Fruit fly (Drosophila melanogaster) whole organism, adult: ENCODE data around the gene insv.

Experiments used
- CG11617 ChIP-seq: fragments of 200-800 bp; sonication (Bioruptor generic); optimal IDR thresholded peaks from 2 replicates; lab custom pipeline; 2017; ENCODE audit warnings: mild to moderate bottlenecking, missing biosample characterization, missing genetic modification reagents, missing genetic modification characterization
- CG12768 ChIP-seq: fragments of 200-800 bp; sonication (Bioruptor generic); optimal IDR thresholded peaks from 2 replicates; lab custom pipeline; 2017; ENCODE audit warnings: missing biosample characterization, missing genetic modification characterization, mild to moderate bottlenecking, moderate library complexity, missing genetic modification reagents
- CG14711 ChIP-seq: fragments of 200-800 bp; sonication (Bioruptor generic); optimal IDR thresholded peaks from 2 replicates; lab custom pipeline; 2018; ENCODE audit warnings: missing biosample characterization, mild to moderate bottlenecking, missing genetic modification characterization, moderate library complexity
- CG1620 ChIP-seq: fragments of 200-800 bp; sonication (Bioruptor generic); optimal IDR thresholded peaks from 2 replicates; lab custom pipeline; 2016; ENCODE audit warnings: missing biosample characterization, missing genetic modification characterization
- CG33017 ChIP-seq: fragments of 200-800 bp; sonication (Bioruptor generic); optimal IDR thresholded peaks from 2 replicates; lab custom pipeline; 2018; ENCODE audit warnings: missing biosample characterization, mild to moderate bottlenecking, missing genetic modification characterization, moderate library complexity
- CG5204 ChIP-seq: fragments of 200-800 bp; sonication (Bioruptor generic); optimal IDR thresholded peaks from 2 replicates; lab custom pipeline; 2016; ENCODE audit warnings: missing biosample characterization, missing genetic modification characterization
- CG7045 ChIP-seq: fragments of 200-800 bp; sonication (Bioruptor generic); optimal IDR thresholded peaks from 2 replicates; lab custom pipeline; 2017; ENCODE audit warnings: missing biosample characterization, mild to moderate bottlenecking, missing genetic modification characterization
- CG7101 ChIP-seq: fragments of 200-800 bp; sonication (Bioruptor generic); optimal IDR thresholded peaks from 2 replicates; lab custom pipeline; 2018; ENCODE audit warnings: missing biosample characterization, mild to moderate bottlenecking, missing genetic modification characterization, moderate library complexity
- Clk ChIP-seq: fragments of 200-800 bp; sonication (Bioruptor generic); optimal IDR thresholded peaks from 2 replicates; lab custom pipeline; 2017; ENCODE audit warnings: missing biosample characterization, missing genetic modification characterization
- Crg-1 ChIP-seq: fragments of 200-800 bp; sonication (Bioruptor generic); optimal IDR thresholded peaks from 2 replicates; lab custom pipeline; 2016; ENCODE audit warnings: missing biosample characterization, missing genetic modification characterization
- Hr96 ChIP-seq: fragments of 200-800 bp; sonication (Bioruptor generic); optimal IDR thresholded peaks from 2 replicates; lab custom pipeline; 2016; ENCODE audit warnings: missing biosample characterization, missing genetic modification characterization
- Mnt ChIP-seq: fragments of 200-800 bp; sonication (Bioruptor generic); optimal IDR thresholded peaks from 2 replicates; lab custom pipeline; 2016; ENCODE audit warnings: missing biosample characterization, mild to moderate bottlenecking, missing genetic modification characterization
- bab1 ChIP-seq: fragments of 200-800 bp; sonication (Bioruptor generic); optimal IDR thresholded peaks from 3 replicates; lab custom pipeline; 2019; ENCODE audit warnings: missing biosample characterization, mild to moderate bottlenecking, missing genetic modification characterization, moderate library complexity
- cic ChIP-seq: fragments of 200-800 bp; sonication (Bioruptor generic); optimal IDR thresholded peaks from 2 replicates; lab custom pipeline; 2017; ENCODE audit warnings: missing biosample characterization, mild to moderate bottlenecking, missing genetic modification characterization, moderate library complexity
- cnc ChIP-seq, 2 experiments: fragments of >200 bp; optimal IDR thresholded peaks; 2 replicates each; lab custom pipeline; 2017
- kay ChIP-seq: fragments of 200-800 bp; sonication (Bioruptor generic); peaks from one replicate; lab custom pipeline; 2016; ENCODE audit warnings: missing biosample characterization, missing genetic modification characterization, borderline replicate concordance
- ovo ChIP-seq: fragments of 200-800 bp; sonication (Bioruptor generic); optimal IDR thresholded peaks from 2 replicates; lab custom pipeline; 2016; ENCODE audit warnings: missing biosample characterization, missing genetic modification characterization
- pad ChIP-seq: fragments of 200-800 bp; sonication (Bioruptor generic); optimal IDR thresholded peaks from 3 replicates; lab custom pipeline; 2017; ENCODE audit warnings: missing biosample characterization, missing genetic modification characterization, mild to moderate bottlenecking, moderate library complexity, missing genetic modification reagents
- tj ChIP-seq: fragments of 200-800 bp; sonication (Bioruptor generic); optimal IDR thresholded peaks from 3 replicates; lab custom pipeline; 2017; ENCODE audit warnings: missing biosample characterization, mild to moderate bottlenecking, missing genetic modification characterization, moderate library complexity
- toe ChIP-seq: fragments of 200-800 bp; sonication (Bioruptor generic); optimal IDR thresholded peaks from 2 replicates; lab custom pipeline; 2016; ENCODE audit warnings: missing biosample characterization, missing genetic modification characterization

Gene insv

DNA sequence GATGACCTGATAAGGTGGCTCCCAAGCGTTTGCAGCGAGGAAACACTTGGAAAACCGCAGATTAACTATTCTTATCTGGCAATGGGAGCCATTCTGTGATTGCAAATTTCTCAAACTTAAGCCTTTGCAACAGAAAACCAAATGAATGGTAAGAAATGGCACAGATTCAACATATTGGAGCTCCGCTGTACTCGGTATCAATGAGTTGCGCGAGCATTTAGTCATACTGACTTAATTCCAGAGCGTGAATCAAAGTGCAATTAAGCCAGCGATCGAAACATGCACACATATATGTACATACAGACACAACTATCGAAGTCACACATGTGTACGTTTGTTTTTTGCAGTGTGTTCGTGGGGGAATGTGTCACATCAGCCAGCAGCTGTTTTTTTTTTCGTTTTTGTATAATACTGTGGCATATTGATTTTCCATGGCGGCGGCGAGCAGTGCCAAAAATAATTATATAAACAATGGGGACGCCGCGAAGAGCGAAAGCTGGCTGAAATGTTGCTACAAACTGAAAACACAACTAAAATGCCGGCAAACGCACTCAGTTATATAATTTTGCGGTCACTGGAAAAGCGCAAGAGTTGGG, 7.8 kb upstream of the insv start:
- TF ChIP-seq Hr96 (GFP tag; lab: Kevin White, UChicago) = peak; percentile 10
- peak; percentile 46 for TF ChIP-seq CG12768
- peak; percentile 33 for TF ChIP-seq tj (GFP tag; lab: Kevin White, UChicago)
- no peak for TF ChIP-seq Crg-1
- TF ChIP-seq pad = peak; percentile 60
- TF ChIP-seq ovo = no peak
- TF ChIP-seq Clk = no peak
- TF ChIP-seq CG33017 (tag; lab: Kevin White, UChicago) = peak; percentile 41
- no peak for TF ChIP-seq bab1
- TF ChIP-seq kay (GFP tag; lab: Kevin White, UChicago) = peak; percentile 97
- TF ChIP-seq Mnt (GFP tag; lab: Kevin White, UChicago) = peak; percentile 16
- TF ChIP-seq cnc (optimal IDR thresholded peaks at IDR 0.05; lab: Kevin White, UChicago) = no peak

- TF ChIP-seq Clk = no peak
- TF ChIP-seq Crg-1 = no peak
- no peak for TF ChIP-seq cic (GFP tag; lab: Kevin White, UChicago)
- no peak for TF ChIP-seq CG33017 (tag; lab: Kevin White, UChicago)
- TF ChIP-seq CG11617 (GFP tag; lab: Kevin White, UChicago) = peak; percentile 7
- TF ChIP-seq kay (GFP tag; lab: Kevin White, UChicago) = no peak
- no peak for TF ChIP-seq CG12768
- no peak for TF ChIP-seq Hr96 (GFP tag; lab: Kevin White, UChicago)
- TF ChIP-seq CG5204 = no peak
- no peak for TF ChIP-seq CG7101 (tag; lab: Kevin White, UChicago)
- TF ChIP-seq pad = no peak
- TF ChIP-seq toe (GFP tag; lab: Kevin White, UChicago) = no peak
- no peak for TF ChIP-seq tj (GFP tag; lab: Kevin White, UChicago)
- no peak for TF ChIP-seq cnc (optimal IDR thresholded peaks at IDR 0.05; lab: Kevin White, UChicago)
- peak; percentile 22 for TF ChIP-seq CG1620
- no peak for TF ChIP-seq CG7045 (GFP tag; lab: Kevin White, UChicago)
- TF ChIP-seq ovo = no peak
- peak; percentile 7 for TF ChIP-seq CG14711
- TF ChIP-seq bab1 = peak; percentile 52
- TF ChIP-seq Mnt (GFP tag; lab: Kevin White, UChicago) = peak; percentile 17
Measured at dm6 chr2L:2579669-2580351, 3.0 kb upstream of the insv start, which contains the start of the genes ND-B17.2 and Arpc5. Gene ND-B17.2 (minus strand): TSS chr2L:2580172. Gene Arpc5 (plus strand): TSS chr2L:2580292.

DNA sequence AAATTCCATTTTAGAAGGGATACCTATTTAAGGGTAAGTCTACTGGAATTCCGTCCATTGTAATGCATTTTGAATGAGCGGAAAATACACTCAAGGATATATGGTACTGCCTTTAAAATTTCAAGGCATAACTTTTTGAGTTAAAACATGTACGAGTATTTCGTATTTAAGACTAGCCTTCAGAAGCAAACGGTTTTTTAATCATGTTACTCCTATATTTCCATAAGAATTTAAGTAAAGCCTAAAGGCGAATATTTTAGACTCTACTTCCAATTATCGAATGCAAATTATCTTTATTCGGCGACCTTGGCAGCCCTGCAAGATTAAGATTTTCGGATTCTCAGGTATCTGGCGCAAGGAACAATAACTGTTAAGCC, 552 bp upstream of the insv start, which contains the start of gene Elba2:
Elba2 (plus strand) TSS at position 327 of the 377 bp plus-strand sequence.
- no peak for TF ChIP-seq CG33017 (tag; lab: Kevin White, UChicago)
- TF ChIP-seq CG12768 = no peak
- TF ChIP-seq kay (GFP tag; lab: Kevin White, UChicago) = no peak
- no peak for TF ChIP-seq tj (GFP tag; lab: Kevin White, UChicago)
- peak; percentile 36 for TF ChIP-seq CG14711
- TF ChIP-seq CG11617 (GFP tag; lab: Kevin White, UChicago) = no peak

dm6 chr2L:2574717-2575273, 2.0 kb downstream of the insv start, which contains the start of the genes Rad1 and Sws1:
Gene Rad1 (minus strand): TSS chr2L:2575052.
Gene Sws1 (minus strand): TSS chr2L:2575052.
- no peak for TF ChIP-seq cic (GFP tag; lab: Kevin White, UChicago)
- no peak for TF ChIP-seq bab1
- TF ChIP-seq CG12768 = no peak
- TF ChIP-seq CG11617 (GFP tag; lab: Kevin White, UChicago) = no peak
- no peak for TF ChIP-seq Clk
- TF ChIP-seq CG7101 (tag; lab: Kevin White, UChicago) = no peak
- TF ChIP-seq cnc (optimal IDR thresholded peaks at IDR 0.05; lab: Kevin White, UChicago) = no peak
- no peak for TF ChIP-seq CG7045 (GFP tag; lab: Kevin White, UChicago)
- no peak for TF ChIP-seq Mnt (GFP tag; lab: Kevin White, UChicago)
- TF ChIP-seq CG1620 = no peak

DNA sequence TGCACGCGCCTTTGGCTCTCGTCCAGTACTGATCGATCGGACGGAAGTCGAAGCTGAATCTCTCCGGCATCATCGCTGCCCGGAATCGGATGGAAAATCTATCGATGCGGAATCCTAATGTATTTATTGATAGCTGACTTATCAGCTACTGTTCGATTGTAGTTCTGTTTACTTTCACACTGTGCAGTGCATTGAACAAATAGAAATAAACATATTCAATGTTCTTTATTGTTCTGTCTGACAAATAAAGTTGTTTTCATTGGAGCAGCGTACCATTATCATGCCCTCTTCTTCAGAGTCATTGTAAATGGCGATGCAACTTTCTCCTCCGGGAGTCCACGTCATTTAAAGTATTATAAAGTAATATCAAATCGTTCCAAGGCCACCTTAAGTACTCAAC, 3.9 kb downstream of the insv start, which contains the start of gene Cyp309a2:
Cyp309a2 (minus strand) TSS at position 101 of the 400 bp plus-strand sequence.
- TF ChIP-seq Clk (no peak), Crg-1 (no peak), kay (GFP tag; lab: Kevin White, UChicago) (no peak), bab1 (no peak), Mnt (GFP tag; lab: Kevin White, UChicago) (no peak), pad (no peak)

dm6 chr2L:2564758-2565157, 12.0 kb downstream of the insv start, which contains the start of gene Cyp309a1:
Gene Cyp309a1 (minus strand): TSS chr2L:2564830.
- TF ChIP-seq CG5204 = no peak
- no peak for TF ChIP-seq ovo
- no peak for TF ChIP-seq cnc (optimal IDR thresholded peaks at IDR 0.05; lab: Kevin White, UChicago)
- TF ChIP-seq CG33017 (tag; lab: Kevin White, UChicago) = no peak
- peak; percentile 2 for TF ChIP-seq CG7045 (GFP tag; lab: Kevin White, UChicago)
- no peak for TF ChIP-seq CG14711
- TF ChIP-seq Mnt (GFP tag; lab: Kevin White, UChicago) = no peak
- TF ChIP-seq kay (GFP tag; lab: Kevin White, UChicago) = no peak
- TF ChIP-seq pad = no peak
- TF ChIP-seq CG11617 (GFP tag; lab: Kevin White, UChicago) = no peak
- no peak for TF ChIP-seq bab1
- TF ChIP-seq CG7101 (tag; lab: Kevin White, UChicago) = no peak
- TF ChIP-seq cic (GFP tag; lab: Kevin White, UChicago) = peak; percentile 40
- TF ChIP-seq Clk = no peak
- TF ChIP-seq Hr96 (GFP tag; lab: Kevin White, UChicago) = no peak
- TF ChIP-seq tj (GFP tag; lab: Kevin White, UChicago) = no peak
- no peak for TF ChIP-seq Crg-1
- no peak for TF ChIP-seq toe (GFP tag; lab: Kevin White, UChicago)
